Worm (Caenorhabditis elegans) whole organism, dauer: ENCODE measurements around the gene algn-8.
"Not testable (repeated sequence)": the region's sequence is repeated elsewhere in the genome, so short reads cannot be mapped to it uniquely, and the experiment has no call there.

ENCODE experiments used
- unc-62 ChIP-seq: sonication (generic microtip); optimal IDR thresholded peaks from 2 replicates; lab custom pipeline; 2017; ENCODE audit warnings: missing biosample characterization, missing genetic modification reagents, missing genetic modification characterization

Gene algn-8

ce11 chrII:9894435-9894834, 8.2 kb upstream of the algn-8 start, which contains the start of gene F26C11.1:
Gene F26C11.1 (plus strand): TSS chrII:9894735.
- no peak for TF ChIP-seq unc-62 (GFP tag; lab: Kevin White, UChicago)

ce11 chrII:9892409-9892808, 6.2 kb upstream of the algn-8 start, which contains the start of gene C08H9.16:
Gene C08H9.16 (plus strand): TSS chrII:9892778.
- TF ChIP-seq unc-62 (GFP tag; lab: Kevin White, UChicago): no peak

ce11 chrII:9891823-9892222, 5.6 kb upstream of the algn-8 start:
- no peak for TF ChIP-seq unc-62 (GFP tag; lab: Kevin White, UChicago)

- no peak for TF ChIP-seq unc-62 (GFP tag; lab: Kevin White, UChicago)
These were observed 4.9 kb upstream of the algn-8 start, which contains the start of gene vgln-1 for ce11 chrII:9891031-9891689. Gene vgln-1 (minus strand): TSS chrII:9891081.

- TF ChIP-seq unc-62 (GFP tag; lab: Kevin White, UChicago): no peak
These were observed 2.3 kb upstream of the algn-8 start for ce11 chrII:9888549-9888948.

ce11 chrII:9880826-9881225, 5.4 kb downstream of the algn-8 start, which contains the start of gene C08H9.15:
Gene C08H9.15 (plus strand): TSS chrII:9881193.
- TF ChIP-seq unc-62 (GFP tag; lab: Kevin White, UChicago): no peak

ce11 chrII:9879815-9880214, 6.4 kb downstream of the algn-8 start:
- TF ChIP-seq unc-62 (GFP tag; lab: Kevin White, UChicago): no peak

ce11 chrII:9874508-9875229, 11.6 kb downstream of the algn-8 start, which contains the start of the genes chil-2 and ctsa-3.2:
Gene chil-2 (minus strand): TSS chrII:9874608.
Gene ctsa-3.2 (plus strand): TSS chrII:9875179.
- no peak for TF ChIP-seq unc-62 (GFP tag; lab: Kevin White, UChicago)

ce11 chrII:9872961-9873360, 13.3 kb downstream of the algn-8 start, which contains the start of gene chil-8:
Gene chil-8 (minus strand): TSS chrII:9873061.
- no peak for TF ChIP-seq unc-62 (GFP tag; lab: Kevin White, UChicago)

- TF ChIP-seq unc-62 (GFP tag; lab: Kevin White, UChicago): no peak
These were observed 15.2 kb downstream of the algn-8 start, which contains the start of gene chil-7 for ce11 chrII:9871061-9871460. Gene chil-7 (minus strand): TSS chrII:9871172.

- no peak for TF ChIP-seq unc-62 (GFP tag; lab: Kevin White, UChicago)
These were observed 17.5 kb downstream of the algn-8 start, which contains the start of gene old-1 for ce11 chrII:9868698-9869097. Gene old-1 (minus strand): TSS chrII:9868747.

ce11 chrII:9868207-9868606, 18.0 kb downstream of the algn-8 start:
- TF ChIP-seq unc-62 (GFP tag; lab: Kevin White, UChicago): no peak

- not testable (repeated sequence) for TF ChIP-seq unc-62 (GFP tag; lab: Kevin White, UChicago)
These were observed 19.9 kb downstream of the algn-8 start, which contains the start of gene chil-1 for ce11 chrII:9866378-9866777. Gene chil-1 (minus strand): TSS chrII:9866478.

ce11 chrII:9862147-9862546, 24.1 kb downstream of the algn-8 start, which contains the start of gene C08H9.18:
Gene C08H9.18 (minus strand): TSS chrII:9862247.
- TF ChIP-seq unc-62 (GFP tag; lab: Kevin White, UChicago): no peak

ce11 chrII:9861394-9861793, 24.8 kb downstream of the algn-8 start, which contains the start of gene chil-3:
Gene chil-3 (minus strand): TSS chrII:9861494.
- TF ChIP-seq unc-62 (GFP tag; lab: Kevin White, UChicago): no peak

- TF ChIP-seq unc-62 (GFP tag; lab: Kevin White, UChicago): no peak
These were observed 26.7 kb downstream of the algn-8 start, which contains the start of gene chil-5 for ce11 chrII:9859575-9859974. Gene chil-5 (minus strand): TSS chrII:9859675.
